Worm (Caenorhabditis elegans) whole organism, late embryonic: Measurements from ENCODE around the gene C31C9.9.
A peak's percentile ranks its signal among the peaks of the same experiment; 100 is the strongest.

Experiments used
- C08G9.2 ChIP-seq: sonication (generic microtip); optimal IDR thresholded peaks from 2 replicates; lab custom pipeline; 2016; ENCODE audit warnings: mild to moderate bottlenecking, missing genetic modification characterization, moderate library complexity, missing compliant biosample characterization
- C38D4.7 ChIP-seq: fragments of 200-800 bp; sonication (Bioruptor generic); optimal IDR thresholded peaks from 2 replicates; lab custom pipeline; 2018; ENCODE audit warnings: mild to moderate bottlenecking, missing genetic modification characterization, moderate library complexity, missing compliant biosample characterization
- F13H6.1 ChIP-seq: sonication (generic microtip); optimal IDR thresholded peaks from 2 replicates; lab custom pipeline; 2016; ENCODE audit warnings: missing genetic modification characterization, missing compliant biosample characterization
- K02D7.2 ChIP-seq: sonication (generic microtip); optimal IDR thresholded peaks from 2 replicates; lab custom pipeline; 2017; ENCODE audit warnings: mild to moderate bottlenecking, missing genetic modification characterization, missing compliant biosample characterization
- ama-1 ChIP-seq: fragments of 150-350 bp; optimal IDR thresholded peaks from 2 replicates; lab custom pipeline; 2014
- ceh-19 ChIP-seq: fragments of 200-800 bp; sonication (Bioruptor generic); optimal IDR thresholded peaks from 2 replicates; lab custom pipeline; 2018; ENCODE audit warnings: mild to moderate bottlenecking, missing genetic modification characterization, missing compliant biosample characterization
- ceh-2 ChIP-seq: sonication (generic microtip); optimal IDR thresholded peaks from 2 replicates; lab custom pipeline; 2016; ENCODE audit warnings: missing genotype, missing genetic modification characterization, missing compliant biosample characterization
- ceh-22 ChIP-seq: sonication (generic microtip); optimal IDR thresholded peaks from 2 replicates; lab custom pipeline; 2017; ENCODE audit warnings: missing biosample characterization, missing genetic modification characterization
- ceh-24 ChIP-seq: sonication (generic microtip); optimal IDR thresholded peaks from 2 replicates; lab custom pipeline; 2016; ENCODE audit warnings: mild to moderate bottlenecking, missing genetic modification characterization, missing compliant biosample characterization
- ceh-30 ChIP-seq: fragments of 150-350 bp; optimal IDR thresholded peaks from 2 replicates; lab custom pipeline; 2014; ENCODE audit warnings: missing biosample characterization, missing genetic modification characterization
- ceh-31 ChIP-seq: sonication (generic microtip); optimal IDR thresholded peaks from 2 replicates; lab custom pipeline; 2016; ENCODE audit warnings: missing genetic modification characterization, missing compliant biosample characterization
- ceh-45 ChIP-seq: fragments of 200-800 bp; sonication (Bioruptor generic); IDR thresholded peaks from 2 replicates; pipeline ENCODE4 v1.3.6; 2022; ENCODE audit warnings: missing genetic modification reagents, missing genetic modification characterization, missing compliant biosample characterization
- ceh-48 ChIP-seq: sonication (generic microtip); optimal IDR thresholded peaks from 2 replicates; lab custom pipeline; 2016; ENCODE audit warnings: missing genetic modification characterization, inconsistent platforms, missing compliant biosample characterization
- ceh-6 ChIP-seq: fragments of 200-800 bp; sonication (Bioruptor generic); optimal IDR thresholded peaks from 2 replicates; lab custom pipeline; 2018; ENCODE audit warnings: mild to moderate bottlenecking, missing genetic modification characterization, missing compliant biosample characterization
- ceh-9 ChIP-seq: sonication (generic microtip); optimal IDR thresholded peaks from 2 replicates; lab custom pipeline; 2016; ENCODE audit warnings: mild to moderate bottlenecking, missing genetic modification characterization, inconsistent platforms, missing compliant biosample characterization
- elt-2 ChIP-seq: sonication (generic microtip); optimal IDR thresholded peaks from 2 replicates; lab custom pipeline; 2016; ENCODE audit warnings: missing genetic modification reagents, missing genetic modification characterization, missing compliant biosample characterization
- elt-4 ChIP-seq: sonication (generic microtip); optimal IDR thresholded peaks from 2 replicates; lab custom pipeline; 2016; ENCODE audit warnings: missing genetic modification characterization, missing compliant biosample characterization
- ets-4 ChIP-seq: sonication (generic microtip); optimal IDR thresholded peaks from 2 replicates; lab custom pipeline; 2016; ENCODE audit warnings: missing genetic modification characterization, missing compliant biosample characterization
- fkh-6 ChIP-seq: sonication (generic microtip); optimal IDR thresholded peaks from 2 replicates; lab custom pipeline; 2016; ENCODE audit warnings: missing genetic modification characterization, missing compliant biosample characterization
- gmeb-2 ChIP-seq: sonication (generic microtip); optimal IDR thresholded peaks from 2 replicates; lab custom pipeline; 2016; ENCODE audit warnings: missing genetic modification characterization, inconsistent platforms, missing compliant biosample characterization
- hlh-13 ChIP-seq: fragments of 200-800 bp; sonication (Bioruptor generic); optimal IDR thresholded peaks from 2 replicates; lab custom pipeline; 2018; ENCODE audit warnings: mild to moderate bottlenecking, missing genetic modification characterization, missing compliant biosample characterization
- hlh-6 ChIP-seq: sonication (generic microtip); optimal IDR thresholded peaks from 2 replicates; lab custom pipeline; 2016; ENCODE audit warnings: missing genotype, missing genetic modification characterization, missing compliant biosample characterization
- hlh-8 ChIP-seq: sonication (generic microtip); optimal IDR thresholded peaks from 2 replicates; lab custom pipeline; 2016; ENCODE audit warnings: missing genotype, missing genetic modification characterization, missing compliant biosample characterization
- lim-6 ChIP-seq: sonication (generic microtip); optimal IDR thresholded peaks from 2 replicates; lab custom pipeline; 2016; ENCODE audit warnings: missing genetic modification characterization, missing compliant biosample characterization
- nfya-1 ChIP-seq: sonication (generic microtip); optimal IDR thresholded peaks from 2 replicates; lab custom pipeline; 2017; ENCODE audit warnings: missing genetic modification characterization, mild to moderate bottlenecking, missing compliant biosample characterization, antibody characterized with exemption, moderate library complexity
- nhr-11 ChIP-seq: fragments of 150-350 bp; optimal IDR thresholded peaks from 2 replicates; lab custom pipeline; 2014; ENCODE audit warnings: missing biosample characterization, missing genetic modification characterization
- pax-1 ChIP-seq: fragments of 150-350 bp; optimal IDR thresholded peaks from 2 replicates; lab custom pipeline; 2014; ENCODE audit warnings: missing biosample characterization, missing genetic modification characterization
- pha-2 ChIP-seq: sonication (generic microtip); optimal IDR thresholded peaks from 2 replicates; lab custom pipeline; 2017; ENCODE audit warnings: mild to moderate bottlenecking, missing genetic modification characterization, missing compliant biosample characterization
- pha-4 ChIP-seq: fragments of 150-350 bp; optimal IDR thresholded peaks from 2 replicates; lab custom pipeline; 2018; ENCODE audit warnings: missing biosample characterization, missing genetic modification reagents, missing genetic modification characterization
- pqm-1 ChIP-seq: sonication (generic microtip); optimal IDR thresholded peaks from 2 replicates; lab custom pipeline; 2016; ENCODE audit warnings: missing genetic modification characterization, missing compliant biosample characterization
- rnt-1 ChIP-seq: sonication (generic microtip); optimal IDR thresholded peaks from 2 replicates; lab custom pipeline; 2016; ENCODE audit warnings: missing genetic modification characterization, missing compliant biosample characterization
- sox-4 ChIP-seq: sonication (generic microtip); optimal IDR thresholded peaks from 2 replicates; lab custom pipeline; 2017; ENCODE audit warnings: mild to moderate bottlenecking, missing genetic modification characterization, inconsistent platforms, missing compliant biosample characterization
- syd-9 ChIP-seq: sonication (generic microtip); optimal IDR thresholded peaks from 2 replicates; lab custom pipeline; 2016; ENCODE audit warnings: mild to moderate bottlenecking, missing genetic modification characterization, moderate library complexity, missing compliant biosample characterization
- unc-55 ChIP-seq: sonication (generic microtip); optimal IDR thresholded peaks from 2 replicates; lab custom pipeline; 2017; ENCODE audit warnings: missing biosample characterization, missing genetic modification reagents, missing genetic modification characterization
- unc-86 ChIP-seq: sonication (generic microtip); optimal IDR thresholded peaks from 2 replicates; lab custom pipeline; 2016; ENCODE audit warnings: missing genetic modification characterization, missing compliant biosample characterization
- ztf-16 ChIP-seq: sonication (generic microtip); optimal IDR thresholded peaks from 2 replicates; lab custom pipeline; 2017; ENCODE audit warnings: missing genetic modification characterization, missing compliant biosample characterization

The C31C9.9 gene

ce11 chrII:13685581-13685980, 30.8 kb downstream of the C31C9.9 start:
- no peak for TF ChIP-seq ets-4 (tag; lab: Kevin White, UChicago)
- TF ChIP-seq hlh-6 (tag; lab: Kevin White, UChicago) = no peak
- no peak for TF ChIP-seq ceh-45 (GFP tag; lab: Robert Waterston, UW)
- no peak for TF ChIP-seq pha-2 (tag; lab: Kevin White, UChicago)
- TF ChIP-seq ceh-19 (GFP tag; lab: Kevin White, UChicago) = no peak
- TF ChIP-seq gmeb-2 (tag; lab: Kevin White, UChicago) = no peak
- TF ChIP-seq syd-9 (tag; lab: Kevin White, UChicago) = no peak
- TF ChIP-seq unc-55 (GFP tag; lab: Kevin White, UChicago) = no peak
- no peak for TF ChIP-seq F13H6.1 (tag; lab: Kevin White, UChicago)
- no peak for TF ChIP-seq ceh-22
- TF ChIP-seq elt-2 (tag; lab: Kevin White, UChicago) = no peak
- no peak for TF ChIP-seq elt-4 (tag; lab: Kevin White, UChicago)
- no peak for TF ChIP-seq C38D4.7 (GFP tag; lab: Kevin White, UChicago)
- no peak for TF ChIP-seq nfya-1 (tag; lab: Kevin White, UChicago)
- TF ChIP-seq hlh-8 (tag; lab: Kevin White, UChicago) = no peak
- TF ChIP-seq ceh-30 (tag; lab: Kevin White, UChicago) = no peak
- no peak for TF ChIP-seq ceh-31 (tag; lab: Kevin White, UChicago)
- TF ChIP-seq ceh-24 (tag; lab: Kevin White, UChicago) = no peak

- TF ChIP-seq ama-1 (lab: Kevin White, UChicago) (no peak), nfya-1 (tag; lab: Kevin White, UChicago) (peak; percentile 11)
Measured at ce11 chrII:13694712-13695111, 39.9 kb downstream of the C31C9.9 start, which contains the start of gene rpoa-1. Gene rpoa-1 (minus strand): TSS chrII:13694795.

ce11 chrII:13695343-13696332, 40.8 kb downstream of the C31C9.9 start, which contains the start of gene kqt-3:
Gene kqt-3 (plus strand): TSS chrII:13696282.
- TF ChIP-seq ceh-48 = no peak
- no peak for TF ChIP-seq ztf-16 (tag; lab: Kevin White, UChicago)
- TF ChIP-seq ceh-9 = no peak
- no peak for TF ChIP-seq unc-86 (tag; lab: Kevin White, UChicago)
- TF ChIP-seq rnt-1 = no peak
- TF ChIP-seq F13H6.1 (tag; lab: Kevin White, UChicago) = no peak
- no peak for TF ChIP-seq ceh-2 (tag; lab: Kevin White, UChicago)
- TF ChIP-seq elt-2 (tag; lab: Kevin White, UChicago) = no peak
- TF ChIP-seq ceh-31 (tag; lab: Kevin White, UChicago) = no peak
- TF ChIP-seq, all 69 proteins: peak for 0

- TF ChIP-seq C08G9.2 (tag; lab: Kevin White, UChicago) (no peak), fkh-6 (tag; lab: Kevin White, UChicago) (no peak), unc-86 (tag; lab: Kevin White, UChicago) (no peak), elt-2 (tag; lab: Kevin White, UChicago) (no peak), ceh-6 (GFP tag; lab: Kevin White, UChicago) (no peak), K02D7.2 (tag; lab: Kevin White, UChicago) (no peak), ceh-48 (no peak), ceh-19 (GFP tag; lab: Kevin White, UChicago) (no peak), hlh-13 (GFP tag; lab: Kevin White, UChicago) (no peak), pax-1 (tag; lab: Kevin White, UChicago) (no peak), nhr-11 (tag; lab: Kevin White, UChicago) (no peak), pha-2 (tag; lab: Kevin White, UChicago) (no peak), pqm-1 (no peak), lim-6 (no peak), unc-55 (GFP tag; lab: Kevin White, UChicago) (no peak), syd-9 (tag; lab: Kevin White, UChicago) (no peak), sox-4 (tag; lab: Kevin White, UChicago) (no peak), pha-4 (tag; lab: Kevin White, UChicago) (no peak)
Measured at ce11 chrII:13697691-13698090, 42.9 kb downstream of the C31C9.9 start.
